Fruit fly (Drosophila melanogaster) whole organism, prepupa: ENCODE measurements around the gene melt.

ENCODE experiments used
- CG10669 ChIP-seq: fragments of 200-800 bp; sonication (Bioruptor generic); optimal IDR thresholded peaks from 3 replicates; lab custom pipeline; 2018; ENCODE audit warnings: missing biosample characterization, mild to moderate bottlenecking, missing genetic modification characterization, moderate library complexity
- CG11762 ChIP-seq: fragments of 200-800 bp; sonication (Bioruptor generic); optimal IDR thresholded peaks from 3 replicates; lab custom pipeline; 2016; ENCODE audit warnings: missing biosample characterization, missing genetic modification characterization; ENCODE audit not compliant: insufficient read depth
- CG15336 ChIP-seq: fragments of 200-800 bp; sonication (Bioruptor generic); IDR thresholded peaks from 2 replicates; pipeline ENCODE4 v1.3.6; 2022; ENCODE audit warnings: missing biosample characterization, missing genetic modification characterization
- CG16779 ChIP-seq: fragments of 200-800 bp; sonication (Bioruptor generic); optimal IDR thresholded peaks from 3 replicates; lab custom pipeline; 2017; ENCODE audit warnings: missing biosample characterization, mild to moderate bottlenecking, missing genetic modification characterization
- CG31627 ChIP-seq: fragments of 200-800 bp; sonication (Bioruptor generic); optimal IDR thresholded peaks from 3 replicates; lab custom pipeline; 2016; ENCODE audit warnings: missing biosample characterization, missing genetic modification characterization
- CG34406 ChIP-seq: fragments of 200-800 bp; sonication (Bioruptor generic); optimal IDR thresholded peaks from 3 replicates; lab custom pipeline; 2016; ENCODE audit warnings: missing biosample characterization, missing genetic modification characterization
- CG3919 ChIP-seq: fragments of 200-800 bp; sonication (Bioruptor generic); optimal IDR thresholded peaks from 3 replicates; lab custom pipeline; 2016; ENCODE audit warnings: missing biosample characterization, missing genetic modification characterization
- CG4318 ChIP-seq: fragments of 200-800 bp; sonication (Bioruptor generic); optimal IDR thresholded peaks from 3 replicates; lab custom pipeline; 2017; ENCODE audit warnings: missing biosample characterization, mild to moderate bottlenecking, missing genetic modification characterization
- CG6163 ChIP-seq: fragments of 200-800 bp; sonication (Bioruptor generic); IDR thresholded peaks from 3 replicates; pipeline ENCODE4 v1.3.6; 2022; ENCODE audit warnings: missing biosample characterization, missing genetic modification characterization
- CG6276 ChIP-seq: fragments of 200-800 bp; sonication (Bioruptor generic); optimal IDR thresholded peaks from 2 replicates; lab custom pipeline; 2017; ENCODE audit warnings: missing biosample characterization, mild to moderate bottlenecking, missing genetic modification characterization
- CG6792 ChIP-seq: fragments of 200-800 bp; sonication (Bioruptor generic); optimal IDR thresholded peaks from 3 replicates; lab custom pipeline; 2016; ENCODE audit warnings: missing biosample characterization, missing genetic modification characterization
- CG6808 ChIP-seq: fragments of 200-800 bp; sonication (Bioruptor generic); optimal IDR thresholded peaks from 3 replicates; lab custom pipeline; 2017; ENCODE audit warnings: missing biosample characterization, missing genetic modification characterization, mild to moderate bottlenecking, moderate library complexity, missing genetic modification reagents
- CG6854 ChIP-seq: fragments of 200-800 bp; sonication (Bioruptor generic); optimal IDR thresholded peaks from 2 replicates; lab custom pipeline; 2017; ENCODE audit warnings: missing biosample characterization, mild to moderate bottlenecking, missing genetic modification characterization
- CG7368 ChIP-seq: fragments of 200-800 bp; sonication (Bioruptor generic); optimal IDR thresholded peaks from 3 replicates; lab custom pipeline; 2016; ENCODE audit warnings: missing biosample characterization, missing genetic modification characterization
- CG8119 ChIP-seq: fragments of 200-800 bp; sonication (Bioruptor generic); IDR thresholded peaks from 3 replicates; pipeline ENCODE4 v1.3.6; 2022; ENCODE audit warnings: missing biosample characterization, missing genetic modification characterization
- CG8319 ChIP-seq: fragments of 200-800 bp; sonication (Bioruptor generic); optimal IDR thresholded peaks from 3 replicates; lab custom pipeline; 2016; ENCODE audit warnings: missing biosample characterization, missing genetic modification characterization
- CG9139 ChIP-seq: fragments of 200-800 bp; sonication (Bioruptor generic); optimal IDR thresholded peaks from 3 replicates; lab custom pipeline; 2017; ENCODE audit warnings: missing biosample characterization, mild to moderate bottlenecking, missing genetic modification characterization
- Eip75B ChIP-seq: fragments of 200-800 bp; sonication (Bioruptor generic); optimal IDR thresholded peaks from 3 replicates; lab custom pipeline; 2016; ENCODE audit warnings: missing biosample characterization, missing genetic modification characterization
- Eip93F ChIP-seq: fragments of 200-800 bp; sonication (Bioruptor generic); optimal IDR thresholded peaks from 2 replicates; lab custom pipeline; 2016; ENCODE audit warnings: missing biosample characterization, mild to moderate bottlenecking, missing genetic modification characterization
- Ets21C ChIP-seq: fragments of 200-800 bp; sonication (Bioruptor generic); optimal IDR thresholded peaks from 3 replicates; lab custom pipeline; 2016; ENCODE audit warnings: missing biosample characterization, missing genetic modification characterization
- Ets96B ChIP-seq: fragments of 200-800 bp; optimal IDR thresholded peaks from 2 replicates; lab custom pipeline; 2019; ENCODE audit warnings: missing biosample characterization, mild to moderate bottlenecking, missing genetic modification characterization, moderate library complexity
- Hr38 ChIP-seq: sonication (Bioruptor generic); optimal IDR thresholded peaks from 2 replicates; lab custom pipeline; 2016; ENCODE audit warnings: missing biosample characterization, missing genetic modification characterization
- Hr39 ChIP-seq: fragments of 200-800 bp; sonication (Bioruptor generic); optimal IDR thresholded peaks from 2 replicates; lab custom pipeline; 2016; ENCODE audit warnings: missing biosample characterization, missing genetic modification characterization
- Met ChIP-seq: fragments of 200-800 bp; sonication (Bioruptor generic); optimal IDR thresholded peaks from 3 replicates; lab custom pipeline; 2016; ENCODE audit warnings: missing biosample characterization, missing genetic modification characterization
- OdsH ChIP-seq: fragments of 200-800 bp; sonication (Bioruptor generic); optimal IDR thresholded peaks from 3 replicates; lab custom pipeline; 2016; ENCODE audit warnings: missing biosample characterization, missing genetic modification characterization
- Smox ChIP-seq: fragments of 200-800 bp; sonication (Bioruptor generic); optimal IDR thresholded peaks from 3 replicates; lab custom pipeline; 2016; ENCODE audit warnings: missing biosample characterization, missing genetic modification characterization
- Sox14 ChIP-seq: fragments of 200-800 bp; sonication (Bioruptor generic); optimal IDR thresholded peaks from 3 replicates; lab custom pipeline; 2016; ENCODE audit warnings: missing biosample characterization, missing genetic modification characterization
- Sox15 ChIP-seq: fragments of 200-800 bp; sonication (Bioruptor generic); optimal IDR thresholded peaks from 3 replicates; lab custom pipeline; 2016; ENCODE audit warnings: missing biosample characterization, missing genetic modification characterization
- achi ChIP-seq: fragments of 200-800 bp; sonication (Bioruptor generic); optimal IDR thresholded peaks from 3 replicates; lab custom pipeline; 2016; ENCODE audit warnings: missing biosample characterization, missing genetic modification characterization
- acj6 ChIP-seq: fragments of 200-800 bp; sonication (Bioruptor generic); optimal IDR thresholded peaks from 3 replicates; lab custom pipeline; 2016; ENCODE audit warnings: missing biosample characterization, missing genetic modification characterization
- cyc ChIP-seq: fragments of 200-800 bp; sonication (Bioruptor generic); optimal IDR thresholded peaks from 3 replicates; lab custom pipeline; 2016; ENCODE audit warnings: missing biosample characterization, missing genetic modification characterization
- dac ChIP-seq: fragments of 200-800 bp; sonication (Bioruptor generic); optimal IDR thresholded peaks from 2 replicates; lab custom pipeline; 2017; ENCODE audit warnings: missing biosample characterization, mild to moderate bottlenecking, missing genetic modification characterization
- eg ChIP-seq: fragments of 200-800 bp; sonication (Bioruptor generic); IDR thresholded peaks from 3 replicates; pipeline ENCODE4 v1.3.6; 2022; ENCODE audit warnings: missing biosample characterization, missing genetic modification characterization
- esn ChIP-seq: fragments of 200-800 bp; sonication (Bioruptor generic); optimal IDR thresholded peaks from 2 replicates; lab custom pipeline; 2016; ENCODE audit warnings: missing biosample characterization, mild to moderate bottlenecking, missing genetic modification characterization, moderate library complexity
- fd59A ChIP-seq: fragments of 200-800 bp; sonication (Bioruptor generic); optimal IDR thresholded peaks from 2 replicates; lab custom pipeline; 2017; ENCODE audit warnings: missing biosample characterization, mild to moderate bottlenecking, missing genetic modification characterization, missing genetic modification reagents
- fd85E ChIP-seq: fragments of 200-800 bp; sonication (Bioruptor generic); optimal IDR thresholded peaks from 3 replicates; lab custom pipeline; 2016; ENCODE audit warnings: missing biosample characterization, missing genetic modification characterization
- fkh ChIP-seq: fragments of 200-800 bp; sonication (Bioruptor generic); optimal IDR thresholded peaks from 3 replicates; lab custom pipeline; 2017; ENCODE audit warnings: missing biosample characterization, mild to moderate bottlenecking, missing genetic modification characterization, moderate library complexity
- svp ChIP-seq: fragments of 200-800 bp; sonication (Bioruptor generic); peaks from one replicate; lab custom pipeline; 2016; ENCODE audit warnings: missing biosample characterization, missing genetic modification characterization
- vri ChIP-seq: fragments of 200-800 bp; sonication (Bioruptor generic); optimal IDR thresholded peaks from 3 replicates; lab custom pipeline; 2016; ENCODE audit warnings: missing biosample characterization, mild to moderate bottlenecking, missing genetic modification characterization

Gene melt

DNA sequence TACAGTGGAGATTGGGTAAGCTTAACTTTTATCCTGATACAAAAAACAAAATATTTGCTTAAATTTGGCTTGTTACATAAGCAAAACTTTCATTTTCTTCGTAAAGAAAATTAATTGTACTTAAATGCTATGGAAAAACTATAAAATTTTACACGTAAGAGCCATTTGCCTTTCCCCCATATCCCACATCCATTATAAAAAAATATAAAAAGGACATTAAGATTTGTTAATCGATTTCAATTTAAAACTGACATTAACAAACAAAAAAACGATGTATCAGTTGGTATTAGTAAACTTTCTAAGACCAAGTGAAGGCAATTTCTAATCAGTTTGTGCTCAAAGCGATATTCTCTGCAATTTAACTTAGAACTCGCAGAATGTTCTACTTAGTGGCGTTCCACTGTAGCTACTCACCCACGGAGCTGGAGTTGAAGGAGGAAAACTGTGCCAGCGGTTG lies 21.2 kb downstream of the melt start (continued):
- TF ChIP-seq esn, result peak; percentile 80
- TF ChIP-seq Hr39 (GFP tag; lab: Kevin White, UChicago), result peak; percentile 63
- peak; percentile 74 for TF ChIP-seq OdsH (GFP tag; lab: Kevin White, UChicago)
- TF ChIP-seq CG6808 (GFP tag; lab: Kevin White, UChicago), result peak; percentile 79
- TF ChIP-seq CG7368 (GFP tag; lab: Kevin White, UChicago), result peak; percentile 22
- peak; percentile 57 for TF ChIP-seq CG3919 (GFP tag; lab: Kevin White, UChicago)
- TF ChIP-seq CG6163 (GFP tag; lab: Robert Waterston, UW), result 0 out of 3 replicates have a peak, but pooled peaks have one; percentile 20
- TF ChIP-seq fd85E, result no peak
- no peak; the same call in 2 of the 3 replicates for TF ChIP-seq eg (GFP tag; lab: Robert Waterston, UW)
- TF ChIP-seq CG34406 (GFP tag; lab: Kevin White, UChicago), result peak; percentile 50
- TF ChIP-seq CG6276 (GFP tag; lab: Kevin White, UChicago), result peak; percentile 74
- TF ChIP-seq CG8119, result peak; percentile 58; the same call in 2 of the 3 replicates
- TF ChIP-seq Ets96B (tag; lab: Kevin White, UChicago), result peak; percentile 46
- peak; percentile 74 for TF ChIP-seq Met (GFP tag; lab: Kevin White, UChicago)
- peak; percentile 68 for TF ChIP-seq CG6792 (GFP tag; lab: Kevin White, UChicago)
- peak; percentile 65 for TF ChIP-seq CG31627 (GFP tag; lab: Kevin White, UChicago)
- TF ChIP-seq CG16779 (tag; lab: Kevin White, UChicago), result peak; percentile 45
- TF ChIP-seq CG15336 (GFP tag; lab: Robert Waterston, UW), result peak; percentile 39; the same call in 1 of the 2 replicates
- TF ChIP-seq Smox (GFP tag; lab: Kevin White, UChicago), result peak; percentile 74
- TF ChIP-seq CG8319, result peak; percentile 18

dm6 chr3L:7156239-7156638 lies 21.9 kb downstream of the melt start:
- no peak for TF ChIP-seq svp (GFP tag; lab: Kevin White, UChicago)
- no peak for TF ChIP-seq Hr38 (GFP tag; lab: Kevin White, UChicago)
- TF ChIP-seq Eip75B (GFP tag; lab: Kevin White, UChicago), result no peak
- no peak for TF ChIP-seq CG16779 (tag; lab: Kevin White, UChicago)
- TF ChIP-seq Smox (GFP tag; lab: Kevin White, UChicago), result no peak
- no peak for TF ChIP-seq CG11762 (GFP tag; lab: Kevin White, UChicago)
- TF ChIP-seq Ets21C (GFP tag; lab: Kevin White, UChicago), result no peak
- TF ChIP-seq vri (GFP tag; lab: Kevin White, UChicago), result no peak
- TF ChIP-seq cyc (GFP tag; lab: Kevin White, UChicago), result no peak
- no peak for TF ChIP-seq Sox14 (GFP tag; lab: Kevin White, UChicago)
- no peak for TF ChIP-seq Sox15
- TF ChIP-seq CG10669 (GFP tag; lab: Kevin White, UChicago), result no peak
- TF ChIP-seq acj6, result no peak

- TF ChIP-seq Eip75B (GFP tag; lab: Kevin White, UChicago) (peak; percentile 6), CG6854 (no peak), Met (GFP tag; lab: Kevin White, UChicago) (peak; percentile 15), CG4318 (GFP tag; lab: Kevin White, UChicago) (no peak), Eip93F (GFP tag; lab: Kevin White, UChicago) (no peak), achi (GFP tag; lab: Kevin White, UChicago) (peak; percentile 8), Sox14 (GFP tag; lab: Kevin White, UChicago) (no peak), CG9139 (GFP tag; lab: Kevin White, UChicago) (peak; percentile 14), fd59A (GFP tag; lab: Kevin White, UChicago) (no peak), fkh (peak; percentile 3), dac (GFP tag; lab: Kevin White, UChicago) (no peak), vri (GFP tag; lab: Kevin White, UChicago) (peak; percentile 22)
These were observed 22.6 kb downstream of the melt start, which contains the start of gene corn for dm6 chr3L:7156890-7157289. corn (minus strand) TSS chr3L:7157073.
